Worm (Caenorhabditis elegans) whole organism, L4 larva: Measurements from ENCODE around the gene srz-13.

Experiments used
- ama-1 ChIP-seq: fragments of 150-350 bp; optimal IDR thresholded peaks from 2 replicates; lab custom pipeline; 2014; ENCODE audit warnings: inconsistent platforms, mixed read lengths
- ceh-82 ChIP-seq: sonication (generic microtip); optimal IDR thresholded peaks from 2 replicates; lab custom pipeline; 2017; ENCODE audit warnings: missing biosample characterization, missing genetic modification characterization
- dmd-6 ChIP-seq: fragments of 200-800 bp; sonication (Bioruptor generic); IDR thresholded peaks from 2 replicates; pipeline ENCODE4 v1.3.6; 2022; ENCODE audit warnings: missing genetic modification reagents, missing genetic modification characterization, missing compliant biosample characterization
- egl-27 ChIP-seq: sonication (generic microtip); optimal IDR thresholded peaks from 3 replicates; lab custom pipeline; 2017; ENCODE audit warnings: missing biosample characterization, missing genetic modification reagents, missing genetic modification characterization
- fkh-10 ChIP-seq: fragments of 150-350 bp; optimal IDR thresholded peaks from 2 replicates; lab custom pipeline; 2014; ENCODE audit warnings: missing biosample characterization, missing genetic modification reagents, missing genetic modification characterization
- nhr-11 ChIP-seq: fragments of 150-350 bp; optimal IDR thresholded peaks from 2 replicates; lab custom pipeline; 2014; ENCODE audit warnings: missing biosample characterization, missing genetic modification characterization
- skn-1 ChIP-seq: fragments of 150-350 bp; optimal IDR thresholded peaks from 2 replicates; lab custom pipeline; 2014; ENCODE audit warnings: missing biosample characterization, missing genetic modification characterization
- tag-97 ChIP-seq: fragments of 200-800 bp; sonication (Bioruptor generic); IDR thresholded peaks from 2 replicates; pipeline ENCODE4 v1.3.6; 2022; ENCODE audit warnings: missing genetic modification characterization, missing compliant biosample characterization

DNA sequence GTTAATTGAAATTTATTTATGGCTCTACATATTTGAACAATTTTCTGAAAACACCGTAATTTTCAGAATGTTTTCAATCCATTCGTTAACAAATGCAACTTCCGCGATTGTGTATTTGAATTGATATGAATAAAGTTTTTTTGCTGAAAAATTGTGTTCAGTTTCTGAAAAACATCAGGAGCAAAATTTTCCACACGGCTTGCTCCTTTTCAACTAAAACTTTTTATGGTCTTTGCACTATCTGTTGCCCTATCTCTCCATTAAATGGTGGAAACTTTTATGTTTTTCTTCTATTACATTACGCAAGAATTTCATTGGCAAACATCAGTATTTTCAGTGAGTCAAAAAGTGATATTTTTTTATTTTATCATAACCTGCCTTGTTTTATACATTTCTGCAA, 33.4 kb upstream of the srz-13 start, which contains the start of gene F10A3.4:
- TF ChIP-seq ama-1 (lab: Kevin White, UChicago): no peak
- TF ChIP-seq nhr-11 (tag; lab: Kevin White, UChicago): no peak
- no peak for TF ChIP-seq fkh-10 (GFP tag; lab: Kevin White, UChicago)
- no peak for TF ChIP-seq tag-97 (GFP tag; lab: Robert Waterston, UW)
- TF ChIP-seq skn-1 (tag; lab: Kevin White, UChicago): no peak
- no peak for TF ChIP-seq ceh-82 (tag; lab: Kevin White, UChicago)
- no peak for TF ChIP-seq dmd-6 (GFP tag; lab: Robert Waterston, UW)
- no peak for TF ChIP-seq egl-27 (tag; lab: Kevin White, UChicago)
